Comparison of ENCODE assay signal across 5 worm cellular contexts in genomic region chrIV:13881754-13882275, ce11.
TF ChIP-seq lines count a peak whose summit lies in the region.

Gene rpl-29, plus strand, starts transcription at chrIV:13882225.

TF ChIP-seq in whole organism, L1 larva, 84 proteins besides CTCF, POLR2A, EP300 and RAD21 (continues in another document):
- peak; percentile 83 to 92 for TF ChIP-seq lin-35 (GFP tag; optimal IDR thresholded peaks at IDR 0.05; lab: Kevin White, UChicago)
- TF ChIP-seq nhr-84 (tag; optimal IDR thresholded peaks at IDR 0.05; lab: Kevin White, UChicago), result no peak
- TF ChIP-seq pag-3 (tag; optimal IDR thresholded peaks at IDR 0.05; lab: Kevin White, UChicago; ENCODE audit: borderline replicate concordance, insufficient read depth), result no peak
- TF ChIP-seq unc-86 (tag; optimal IDR thresholded peaks at IDR 0.05; lab: Kevin White, UChicago), result peak; percentile 92
- TF ChIP-seq xbp-1 (tag; optimal IDR thresholded peaks at IDR 0.05; lab: Kevin White, UChicago), result peak; percentile 91
- no peak for TF ChIP-seq ets-5 (GFP tag; IDR thresholded peaks at IDR 0.05; lab: Robert Waterston, UW)
- TF ChIP-seq egl-27 (tag; optimal IDR thresholded peaks at IDR 0.05; lab: Kevin White, UChicago), result peak in 1 of 2 experiments; percentile 30
- TF ChIP-seq lsy-2 (tag; optimal IDR thresholded peaks at IDR 0.05; lab: Kevin White, UChicago), result peak; percentile 99
- no peak for TF ChIP-seq nhr-76 (tag; optimal IDR thresholded peaks at IDR 0.05; lab: Kevin White, UChicago)
- peak; percentile 88 for TF ChIP-seq fos-1 (tag; optimal IDR thresholded peaks at IDR 0.05; lab: Kevin White, UChicago)
- TF ChIP-seq hlh-4 (tag; optimal IDR thresholded peaks at IDR 0.05; lab: Kevin White, UChicago), result no peak
- peak; percentile 18 for TF ChIP-seq F16B12.6 (tag; optimal IDR thresholded peaks at IDR 0.05; lab: Kevin White, UChicago)
- peak; percentile 70 for TF ChIP-seq blmp-1 (tag; optimal IDR thresholded peaks at IDR 0.05; lab: Kevin White, UChicago)
- TF ChIP-seq nhr-237 (tag; optimal IDR thresholded peaks at IDR 0.05; lab: Kevin White, UChicago), result peak; percentile 4
- no peak for TF ChIP-seq zag-1 (tag; optimal IDR thresholded peaks at IDR 0.05; lab: Kevin White, UChicago)
- TF ChIP-seq aha-1 (tag; optimal IDR thresholded peaks at IDR 0.05; lab: Kevin White, UChicago), result peak; percentile 5
- no peak for TF ChIP-seq sptf-1 (tag; optimal IDR thresholded peaks at IDR 0.05; lab: Kevin White, UChicago)
- TF ChIP-seq nhr-11 (tag; optimal IDR thresholded peaks at IDR 0.05; lab: Kevin White, UChicago), result peak; percentile 63

TF ChIP-seq in whole organism, L3 larva, 47 proteins besides CTCF, POLR2A, EP300 and RAD21 (continues in another document):
- no peak for TF ChIP-seq unc-62 (GFP tag; optimal IDR thresholded peaks at IDR 0.05; lab: Kevin White, UChicago)
- TF ChIP-seq nhr-11 (tag; optimal IDR thresholded peaks at IDR 0.05; lab: Kevin White, UChicago), result no peak
- peak; percentile 57 for TF ChIP-seq elt-2 (tag; optimal IDR thresholded peaks at IDR 0.05; lab: Kevin White, UChicago)
- no peak for TF ChIP-seq fkh-2 (tag; optimal IDR thresholded peaks at IDR 0.05; lab: Kevin White, UChicago)
- TF ChIP-seq aly-2 (tag; optimal IDR thresholded peaks at IDR 0.05; lab: Kevin White, UChicago), result no peak
- peak; percentile 80 for TF ChIP-seq nhr-23 (tag; optimal IDR thresholded peaks at IDR 0.05; lab: Kevin White, UChicago)
- peak; percentile 70 for TF ChIP-seq ama-1 (optimal IDR thresholded peaks at IDR 0.05; lab: Kevin White, UChicago)
- TF ChIP-seq eor-1 (tag; optimal IDR thresholded peaks at IDR 0.05; lab: Kevin White, UChicago), result no peak
- TF ChIP-seq hmg-11 (tag; optimal IDR thresholded peaks at IDR 0.05; lab: Kevin White, UChicago), result peak; percentile 92
- peak; percentile 64 for TF ChIP-seq pqm-1 (tag; optimal IDR thresholded peaks at IDR 0.05; lab: Kevin White, UChicago)
- TF ChIP-seq fos-1 (tag; optimal IDR thresholded peaks at IDR 0.05; lab: Kevin White, UChicago), result no peak
- peak; percentile 87 for TF ChIP-seq lin-15B (tag; optimal IDR thresholded peaks at IDR 0.05; lab: Kevin White, UChicago)
- TF ChIP-seq ceh-28 (tag; optimal IDR thresholded peaks at IDR 0.05; lab: Kevin White, UChicago), result peak; percentile 56
- TF ChIP-seq jun-1 (tag; optimal IDR thresholded peaks at IDR 0.05; lab: Kevin White, UChicago), result peak; percentile 61
- no peak for TF ChIP-seq nhr-12 (tag; optimal IDR thresholded peaks at IDR 0.05; lab: Kevin White, UChicago)
- TF ChIP-seq R02D3.7 (tag; optimal IDR thresholded peaks at IDR 0.05; lab: Kevin White, UChicago), result peak; percentile 99
- peak; percentile 83 for TF ChIP-seq egl-5 (tag; optimal IDR thresholded peaks at IDR 0.05; lab: Kevin White, UChicago)
- TF ChIP-seq egl-27 (tag; optimal IDR thresholded peaks at IDR 0.05; lab: Kevin White, UChicago), result no peak
- peak; percentile 21 for TF ChIP-seq ceh-82 (tag; optimal IDR thresholded peaks at IDR 0.05; lab: Kevin White, UChicago)

TF ChIP-seq in whole organism, early embryonic, 17 proteins besides CTCF, POLR2A, EP300 and RAD21:
- TF ChIP-seq ama-1 (optimal IDR thresholded peaks at IDR 0.05; lab: Kevin White, UChicago) (no peak), F13C5.2 (tag; optimal IDR thresholded peaks at IDR 0.05; lab: Kevin White, UChicago) (peak; percentile 41)
TF ChIP-seq in whole organism, early embryonic: peak in this region for 1.

TF ChIP-seq in whole organism, midembryonic, 9 proteins besides CTCF, POLR2A, EP300 and RAD21:
- TF ChIP-seq T22C8.4 (GFP tag; IDR thresholded peaks at IDR 0.05; lab: Robert Waterston, UW) (peak; percentile 68), cog-1 (tag; optimal IDR thresholded peaks at IDR 0.05; lab: Kevin White, UChicago) (peak; percentile 50), klf-2 (GFP tag; conservative IDR thresholded peaks at IDR 0.05; lab: Robert Waterston, UW) (0 out of 2 replicates have a peak, but pooled peaks have one; percentile 19), med-1 (GFP tag; optimal IDR thresholded peaks at IDR 0.05; lab: Kevin White, UChicago; ENCODE audit: insufficient read depth) (no peak), ztf-23 (GFP tag; IDR thresholded peaks at IDR 0.05; lab: Robert Waterston, UW) (no peak), flt-1 (GFP tag; IDR thresholded peaks at IDR 0.05; lab: Robert Waterston, UW) (0 out of 2 replicates have a peak, but pooled peaks have one; percentile 44), ref-1 (GFP tag; conservative IDR thresholded peaks at IDR 0.05; lab: Robert Waterston, UW) (no peak)

TF ChIP-seq in whole organism, young adult, 124 proteins besides CTCF, POLR2A, EP300 and RAD21 (continues in another document):
- no peak for TF ChIP-seq ccch-3 (GFP tag; optimal IDR thresholded peaks at IDR 0.05; lab: Kevin White, UChicago)
- TF ChIP-seq dox-1 (GFP tag; IDR thresholded peaks at IDR 0.05; lab: Robert Waterston, UW), result peak; percentile 91
- peak; percentile 63 for TF ChIP-seq efl-1 (GFP tag; optimal IDR thresholded peaks at IDR 0.05; lab: Kevin White, UChicago)
- TF ChIP-seq F22D6.2 (tag; optimal IDR thresholded peaks at IDR 0.05; lab: Kevin White, UChicago), result no peak
- peak; percentile 85 for TF ChIP-seq Y53G8AR.9 (GFP tag; conservative IDR thresholded peaks at IDR 0.05; lab: Robert Waterston, UW)
- TF ChIP-seq ztf-22 (GFP tag; optimal IDR thresholded peaks at IDR 0.05; lab: Kevin White, UChicago), result no peak
- 0 out of 2 replicates have a peak, but pooled peaks have one; percentile 39 for TF ChIP-seq Y95B8A.8 (GFP tag; IDR thresholded peaks at IDR 0.05; lab: Robert Waterston, UW)
- TF ChIP-seq Y79H2A.3 (GFP tag; conservative IDR thresholded peaks at IDR 0.05; lab: Robert Waterston, UW), result no peak
- peak; percentile 71 for TF ChIP-seq ceh-100 (GFP tag; IDR thresholded peaks at IDR 0.05; lab: Robert Waterston, UW)
- TF ChIP-seq F33H1.4 (GFP tag; IDR thresholded peaks at IDR 0.05; lab: Robert Waterston, UW), result peak; percentile 99
- TF ChIP-seq mes-4 (tag; optimal IDR thresholded peaks at IDR 0.05; lab: Kevin White, UChicago), result no peak
- TF ChIP-seq die-1 (tag; optimal IDR thresholded peaks at IDR 0.05; lab: Kevin White, UChicago), result no peak
- peak; percentile 52; the same call in 1 of the 2 replicates for TF ChIP-seq Y56A3A.18 (GFP tag; IDR thresholded peaks at IDR 0.05; lab: Robert Waterston, UW)
- no peak for TF ChIP-seq mxl-1 (tag; optimal IDR thresholded peaks at IDR 0.05; lab: Kevin White, UChicago)
- TF ChIP-seq him-1 (tag; optimal IDR thresholded peaks at IDR 0.05; lab: Kevin White, UChicago), result peak; percentile 17
- TF ChIP-seq B0035.1 (tag; optimal IDR thresholded peaks at IDR 0.05; lab: Kevin White, UChicago), result no peak
- no peak for TF ChIP-seq rpc-1 (optimal IDR thresholded peaks at IDR 0.05; lab: Kevin White, UChicago)
- TF ChIP-seq rpc-1 (tag; optimal IDR thresholded peaks at IDR 0.05; lab: Kevin White, UChicago), result no peak
- no peak for TF ChIP-seq ztf-18 (tag; optimal IDR thresholded peaks at IDR 0.05; lab: Kevin White, UChicago)
- peak; percentile 89 for TF ChIP-seq nfyb-1 (GFP tag; IDR thresholded peaks at IDR 0.05; lab: Robert Waterston, UW)
- TF ChIP-seq atf-7 (tag; optimal IDR thresholded peaks at IDR 0.05; lab: Kevin White, UChicago), result no peak
- TF ChIP-seq nfya-2 (GFP tag; IDR thresholded peaks at IDR 0.05; lab: Robert Waterston, UW), result no peak
- peak; percentile 70; the same call in 1 of the 2 replicates for TF ChIP-seq hmg-20 (GFP tag; IDR thresholded peaks at IDR 0.05; lab: Robert Waterston, UW)
- peak; percentile 39 for TF ChIP-seq dpl-1 (GFP tag; optimal IDR thresholded peaks at IDR 0.05; lab: Kevin White, UChicago)
- TF ChIP-seq snpc-4 (GFP tag; optimal IDR thresholded peaks at IDR 0.05; lab: Kevin White, UChicago), result peak; percentile 93
- peak; percentile 69 to 96 (median 94) for TF ChIP-seq snpc-4 (tag; optimal IDR thresholded peaks at IDR 0.05; lab: Kevin White, UChicago)
- no peak for TF ChIP-seq bed-2 (GFP tag; IDR thresholded peaks at IDR 0.05; lab: Robert Waterston, UW)
- TF ChIP-seq gei-17 (GFP tag; optimal IDR thresholded peaks at IDR 0.05; lab: Kevin White, UChicago), result peak; percentile 19
- TF ChIP-seq ceh-79 (tag; optimal IDR thresholded peaks at IDR 0.05; lab: Kevin White, UChicago), result no peak
- peak; percentile 50 for TF ChIP-seq repo-1 (tag; optimal IDR thresholded peaks at IDR 0.05; lab: Kevin White, UChicago)
- peak; percentile 80 for TF ChIP-seq F49E8.2 (tag; optimal IDR thresholded peaks at IDR 0.05; lab: Kevin White, UChicago; ENCODE audit: insufficient read depth)
- TF ChIP-seq aptf-3 (GFP tag; IDR thresholded peaks at IDR 0.05; lab: Robert Waterston, UW), result no peak
- TF ChIP-seq lir-1 (GFP tag; conservative IDR thresholded peaks at IDR 0.05; lab: Robert Waterston, UW), result peak; percentile 48; the same call in 1 of the 2 replicates
- TF ChIP-seq mel-28 (tag; optimal IDR thresholded peaks at IDR 0.05; lab: Kevin White, UChicago; ENCODE audit: borderline replicate concordance), result no peak
- TF ChIP-seq Y67H2A.10 (GFP tag; conservative IDR thresholded peaks at IDR 0.05; lab: Robert Waterston, UW), result no peak
- no peak for TF ChIP-seq rec-8 (tag; optimal IDR thresholded peaks at IDR 0.05; lab: Kevin White, UChicago)
- TF ChIP-seq attf-6 (GFP tag; IDR thresholded peaks at IDR 0.05; lab: Robert Waterston, UW), result peak; percentile 97
- peak; percentile 43 for TF ChIP-seq athp-1 (tag; optimal IDR thresholded peaks at IDR 0.05; lab: Kevin White, UChicago)
- peak; percentile 38; the same call in 1 of the 2 replicates for TF ChIP-seq K11D2.4 (GFP tag; IDR thresholded peaks at IDR 0.05; lab: Robert Waterston, UW)
- TF ChIP-seq fkh-3 (tag; optimal IDR thresholded peaks at IDR 0.05; lab: Kevin White, UChicago), result no peak
- no peak for TF ChIP-seq somi-1 (GFP tag; optimal IDR thresholded peaks at IDR 0.05; lab: Kevin White, UChicago)
- no peak for TF ChIP-seq sea-2 (GFP tag; IDR thresholded peaks at IDR 0.05; lab: Robert Waterston, UW)
- peak; percentile 62 for TF ChIP-seq ceh-27 (GFP tag; optimal IDR thresholded peaks at IDR 0.05; lab: Kevin White, UChicago)
- TF ChIP-seq let-607 (tag; optimal IDR thresholded peaks at IDR 0.05; lab: Kevin White, UChicago), result peak; percentile 26 to 40
- peak; percentile 78 for TF ChIP-seq madf-8 (GFP tag; conservative IDR thresholded peaks at IDR 0.05; lab: Robert Waterston, UW)
- no peak for TF ChIP-seq K12H6.12 (tag; optimal IDR thresholded peaks at IDR 0.05; lab: Kevin White, UChicago)
- no peak for TF ChIP-seq nhr-27 (tag; optimal IDR thresholded peaks at IDR 0.05; lab: Kevin White, UChicago)
- peak; percentile 64 for TF ChIP-seq attf-3 (GFP tag; conservative IDR thresholded peaks at IDR 0.05; lab: Robert Waterston, UW)
- peak; percentile 66; the same call in 1 of the 2 replicates for TF ChIP-seq zfh-2 (GFP tag; conservative IDR thresholded peaks at IDR 0.05; lab: Robert Waterston, UW)
- peak; percentile 74 for TF ChIP-seq ceh-91 (GFP tag; IDR thresholded peaks at IDR 0.05; lab: Robert Waterston, UW)

Comparison
In these comparisons a context has a peak if more than half of its experiments do, and no peak if none do; other contexts are left out.
1. Of the 8 proteins assayed by ChIP-seq in both whole organism, young adult and whole organism, L1 larva: peak only in whole organism, young adult: none; only in whole organism, L1 larva: nhr-90 and unc-130; in both: dpl-1, efl-1, lin-35 and snpc-4; in neither: 1; mixed calls (peak in some experiments, not most) for 1.